Fruit fly (Drosophila melanogaster): ENCODE data around the gene CG4565.
A peak's percentile ranks its signal among the peaks of the same experiment; 100 is the strongest.

Gene CG4565

DNA sequence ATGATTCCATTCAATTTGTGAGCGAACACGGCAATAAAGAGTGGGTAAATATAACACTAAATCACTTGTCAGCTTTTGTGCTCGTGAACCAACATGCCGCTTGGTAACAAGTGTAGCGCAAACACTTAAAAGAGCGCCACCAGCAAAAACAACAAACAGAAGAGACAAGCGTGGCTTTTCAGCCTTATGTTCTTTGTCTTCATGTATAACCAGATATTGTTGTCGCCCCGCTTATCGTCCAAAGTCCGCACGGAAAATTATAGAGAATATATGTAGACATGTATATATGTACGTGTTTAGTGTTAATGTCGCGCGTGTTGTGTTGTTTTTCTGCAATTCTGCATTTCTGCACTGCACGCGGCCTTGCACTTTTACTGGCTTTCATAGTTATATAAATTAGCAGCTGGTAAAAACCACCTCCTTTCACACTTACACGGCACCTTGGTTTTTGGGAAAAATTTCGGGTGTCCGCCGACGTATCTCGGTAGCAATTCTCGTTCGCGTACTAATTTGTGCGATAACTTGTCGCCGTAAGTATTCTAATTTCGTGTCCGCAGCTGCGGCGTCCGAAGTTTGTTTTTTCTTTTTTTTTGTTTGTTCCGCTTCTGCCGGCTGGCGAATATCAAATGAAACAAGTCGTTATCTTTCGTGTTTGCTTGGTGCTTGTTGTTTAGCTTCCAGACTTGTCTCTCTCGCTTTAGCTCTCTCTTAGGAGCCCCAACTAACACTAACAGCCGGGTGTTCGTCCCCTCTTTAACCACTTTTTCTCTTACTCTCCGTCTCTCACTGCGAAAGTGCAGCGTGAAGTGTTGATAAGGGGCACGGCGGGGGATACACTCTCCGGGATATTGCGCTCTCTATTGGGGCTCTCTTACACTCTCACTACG is 36.4 kb downstream of the CG4565 start (continued):
- TF ChIP-seq tll (GFP tag; optimal IDR thresholded peaks at IDR 0.05) (no peak), lmd (GFP tag; IDR thresholded peaks at IDR 0.05) (peak; percentile 47; the same call in 1 of the 2 replicates), CG30020 (tag; optimal IDR thresholded peaks at IDR 0.05) (no peak), Deaf1 (tag; optimal IDR thresholded peaks at IDR 0.05) (peak; percentile 61), CG14667 (GFP tag; IDR thresholded peaks at IDR 0.05) (no peak), Blimp-1 (GFP tag; optimal IDR thresholded peaks at IDR 0.05) (no peak), CG2889 (GFP tag; IDR thresholded peaks at IDR 0.05) (no peak), Atf3 (GFP tag; optimal IDR thresholded peaks at IDR 0.05) (no peak), CG11723 (GFP tag; optimal IDR thresholded peaks at IDR 0.05) (no peak), ato (GFP tag; IDR thresholded peaks at IDR 0.05; ENCODE audit: partially characterized antibody) (no peak), CG10431 (GFP tag; optimal IDR thresholded peaks at IDR 0.05) (peak; percentile 49), ci (GFP tag; IDR thresholded peaks at IDR 0.05) (peak; percentile 77), CG9797 (GFP tag; optimal IDR thresholded peaks at IDR 0.05) (no peak), NC2α (GFP tag; optimal IDR thresholded peaks at IDR 0.05) (no peak), cg (GFP tag; optimal IDR thresholded peaks at IDR 0.05) (peak; percentile 67), sqz (GFP tag; optimal IDR thresholded peaks at IDR 0.05) (no peak), cato (GFP tag; optimal IDR thresholded peaks at IDR 0.05; ENCODE audit: borderline replicate concordance) (no peak), E2f1 (GFP tag; IDR thresholded peaks at IDR 0.05) (no peak), CG7271 (tag; optimal IDR thresholded peaks at IDR 0.05) (no peak), stwl (tag; optimal IDR thresholded peaks at IDR 0.05) (no peak), zen2 (GFP tag; IDR thresholded peaks at IDR 0.05; ENCODE audit: partially characterized antibody) (peak; percentile 66), fd102C (GFP tag; optimal IDR thresholded peaks at IDR 0.05) (no peak), gt (GFP tag; IDR thresholded peaks at IDR 0.05) (no peak), ssp (GFP tag; IDR thresholded peaks at IDR 0.05) (no peak), amos (GFP tag; IDR thresholded peaks at IDR 0.05; ENCODE audit: partially characterized antibody) (no peak), luna (GFP tag; optimal IDR thresholded peaks at IDR 0.05) (no peak), CG17568 (GFP tag; optimal IDR thresholded peaks at IDR 0.05) (no peak), stc (GFP tag; IDR thresholded peaks at IDR 0.05) (no peak; the same call in 1 of the 2 replicates), Elba2 (GFP tag; optimal IDR thresholded peaks at IDR 0.05) (no peak), Ets65A (GFP tag) (peak; percentile 91), ash1 (GFP tag; optimal IDR thresholded peaks at IDR 0.05) (no peak), Meics (GFP tag; optimal IDR thresholded peaks at IDR 0.05) (peak; percentile 31), grau (tag; optimal IDR thresholded peaks at IDR 0.05) (peak; percentile 26), Sry-β (GFP tag; optimal IDR thresholded peaks at IDR 0.05) (no peak), sd (tag; optimal IDR thresholded peaks at IDR 0.05) (no peak), Sry-δ (GFP tag; optimal IDR thresholded peaks at IDR 0.05) (no peak), CG15011 (GFP tag; optimal IDR thresholded peaks at IDR 0.05) (peak; percentile 2), CG6689 (GFP tag; IDR thresholded peaks at IDR 0.05) (no peak), mam (GFP tag; optimal IDR thresholded peaks at IDR 0.05) (peak; percentile 42), ab (GFP tag; optimal IDR thresholded peaks at IDR 0.05) (no peak), CG2199 (GFP tag; IDR thresholded peaks at IDR 0.05) (no peak; the same call in 2 of the 3 replicates), CG15073 (GFP tag; optimal IDR thresholded peaks at IDR 0.05) (no peak), Opbp (GFP tag; IDR thresholded peaks at IDR 0.05; ENCODE audit: partially characterized antibody) (no peak), CG2116 (GFP tag; optimal IDR thresholded peaks at IDR 0.05) (no peak), croc (GFP tag; conservative IDR thresholded peaks at IDR 0.05) (no peak), shn (GFP tag; optimal IDR thresholded peaks at IDR 0.05) (peak; percentile 37), trh (GFP tag; optimal IDR thresholded peaks at IDR 0.05) (no peak), CG7987 (GFP tag; optimal IDR thresholded peaks at IDR 0.05) (peak; percentile 76), jing (GFP tag; optimal IDR thresholded peaks at IDR 0.05) (no peak)

Data from whole organism, embryonic.